Worm (Caenorhabditis elegans): Measurements from ENCODE around the gene cas-1.

DNA sequence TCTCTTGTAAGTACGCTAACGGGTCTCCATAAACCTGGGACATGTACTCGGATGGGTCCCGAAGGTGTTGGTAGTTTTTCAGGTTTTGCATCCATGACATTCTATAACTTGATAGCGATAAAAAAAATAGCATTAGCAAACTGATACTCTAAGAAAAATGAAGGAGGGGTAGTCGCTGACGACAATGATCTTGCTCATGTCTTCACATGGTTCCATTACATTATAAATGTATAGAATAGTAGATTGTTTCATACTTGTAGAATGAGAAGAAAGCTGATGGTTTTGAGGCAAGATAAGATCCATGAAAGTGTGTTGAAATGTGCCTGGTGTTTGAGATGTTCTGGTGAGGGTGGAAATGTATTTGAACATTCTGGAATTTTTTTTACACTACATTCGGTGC lies 6.4 kb downstream of the cas-1 start, which contains the start of gene mec-4:
- TF ChIP-seq egl-27 (tag; optimal IDR thresholded peaks at IDR 0.05) = no peak
- TF ChIP-seq jun-1 (tag; optimal IDR thresholded peaks at IDR 0.05) = no peak
- no peak for TF ChIP-seq nhr-77 (tag; optimal IDR thresholded peaks at IDR 0.05)
- TF ChIP-seq ceh-28 (tag; optimal IDR thresholded peaks at IDR 0.05) = no peak
- no peak for TF ChIP-seq nhr-11 (tag; optimal IDR thresholded peaks at IDR 0.05)
- no peak for TF ChIP-seq ztf-11 (tag; optimal IDR thresholded peaks at IDR 0.05)
- TF ChIP-seq pha-4 (tag; optimal IDR thresholded peaks at IDR 0.05) = no peak
- TF ChIP-seq elt-1 (tag; optimal IDR thresholded peaks at IDR 0.05) = no peak
- no peak for TF ChIP-seq ama-1 (optimal IDR thresholded peaks at IDR 0.05)
- TF ChIP-seq fkh-2 (tag; optimal IDR thresholded peaks at IDR 0.05) = no peak
- no peak for TF ChIP-seq unc-62 (GFP tag; optimal IDR thresholded peaks at IDR 0.05)

Measured in whole organism, L3 larva.